ENCODE assay signal across 1 fruit fly cellular context in the genomic region with DNA sequence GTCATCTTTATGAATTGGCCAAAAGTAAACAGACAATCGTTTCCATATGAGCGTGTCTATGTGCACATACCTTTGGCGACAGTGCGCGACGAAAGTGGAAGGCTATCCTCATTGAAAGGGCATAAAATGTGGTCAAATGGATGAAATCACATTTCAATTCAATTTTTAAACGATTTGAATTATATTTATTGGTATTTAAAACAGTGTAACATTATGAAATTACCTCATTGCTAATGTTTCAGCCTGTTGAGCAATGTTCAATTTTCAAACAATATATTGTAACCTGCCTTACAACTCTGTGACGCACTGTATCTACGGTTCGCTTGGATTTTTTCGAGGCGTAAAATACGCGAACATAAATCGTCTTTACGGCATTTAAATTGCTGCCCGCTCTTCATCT.
TF ChIP-seq lines count a peak whose summit lies in the region.

No protein-coding gene starts in this region.

TF ChIP-seq in whole organism, embryonic, 481 proteins besides CTCF, POLR2A, EP300 and RAD21 (continued from another document and continues in another):
- TF ChIP-seq so (GFP tag; IDR thresholded peaks at IDR 0.05; lab: Robert Waterston, UW) = no peak
- TF ChIP-seq Dll (GFP tag; IDR thresholded peaks at IDR 0.05; lab: Robert Waterston, UW; ENCODE audit: partially characterized antibody) = no peak
- no peak for TF ChIP-seq CG7745 (tag; optimal IDR thresholded peaks at IDR 0.05; lab: Kevin White, UChicago)
- no peak for TF ChIP-seq CG10366 (GFP tag; IDR thresholded peaks at IDR 0.05; lab: Robert Waterston, UW)
- TF ChIP-seq CG18262 (tag; optimal IDR thresholded peaks at IDR 0.05; lab: Kevin White, UChicago) = peak; percentile 12
- no peak for TF ChIP-seq MTF-1 (GFP tag; optimal IDR thresholded peaks at IDR 0.05; lab: Kevin White, UChicago; ENCODE audit: borderline replicate concordance)
- TF ChIP-seq Sin3A (optimal IDR thresholded peaks at IDR 0.05; lab: Kevin White, UChicago) = no peak
- TF ChIP-seq nau (GFP tag; optimal IDR thresholded peaks at IDR 0.05; lab: Kevin White, UChicago) = no peak
- TF ChIP-seq Sox100B (GFP tag; optimal IDR thresholded peaks at IDR 0.05; lab: Kevin White, UChicago) = peak; percentile 28
- TF ChIP-seq Fer1 (GFP tag; optimal IDR thresholded peaks at IDR 0.05; lab: Kevin White, UChicago) = peak; percentile 35
- no peak for TF ChIP-seq tx (GFP tag; optimal IDR thresholded peaks at IDR 0.05; lab: Kevin White, UChicago)
- no peak for TF ChIP-seq Jarid2 (GFP tag; optimal IDR thresholded peaks at IDR 0.05; lab: Kevin White, UChicago)
- TF ChIP-seq CG5953 (GFP tag; IDR thresholded peaks at IDR 0.05; lab: Robert Waterston, UW) = no peak
- TF ChIP-seq CG1602 (GFP tag; optimal IDR thresholded peaks at IDR 0.05; lab: Kevin White, UChicago) = no peak
- TF ChIP-seq CG16815 (GFP tag; optimal IDR thresholded peaks at IDR 0.05; lab: Kevin White, UChicago) = peak; percentile 28
- TF ChIP-seq ac (GFP tag; optimal IDR thresholded peaks at IDR 0.05; lab: Kevin White, UChicago) = no peak
- peak; percentile 3 for TF ChIP-seq Bteb2 (GFP tag; optimal IDR thresholded peaks at IDR 0.05; lab: Kevin White, UChicago)
- TF ChIP-seq jigr1 (GFP tag; IDR thresholded peaks at IDR 0.05; lab: Robert Waterston, UW) = no peak
- TF ChIP-seq C15 (GFP tag; IDR thresholded peaks at IDR 0.05; lab: Robert Waterston, UW) = 0 out of 3 replicates have a peak, but pooled peaks have one; percentile 8
- TF ChIP-seq bowl (GFP tag; IDR thresholded peaks at IDR 0.05; lab: Robert Waterston, UW) = no peak
- TF ChIP-seq CG3838 (GFP tag; optimal IDR thresholded peaks at IDR 0.05; lab: Kevin White, UChicago) = no peak
- TF ChIP-seq B-H1 (GFP tag; IDR thresholded peaks at IDR 0.05; lab: Robert Waterston, UW) = 0 out of 3 replicates have a peak, but pooled peaks have one; percentile 25
- no peak for TF ChIP-seq CG1024 (GFP tag; IDR thresholded peaks at IDR 0.05; lab: Robert Waterston, UW)
- TF ChIP-seq tio (GFP tag; optimal IDR thresholded peaks at IDR 0.05; lab: Kevin White, UChicago) = peak; percentile 35
- TF ChIP-seq tll (GFP tag; optimal IDR thresholded peaks at IDR 0.05; lab: Kevin White, UChicago) = no peak
- no peak for TF ChIP-seq CG11560 (tag; IDR thresholded peaks at IDR 0.05; lab: Robert Waterston, UW)
- no peak for TF ChIP-seq dati (GFP tag; IDR thresholded peaks at IDR 0.05; lab: Robert Waterston, UW)
- no peak for TF ChIP-seq abd-A (tag; optimal IDR thresholded peaks at IDR 0.05; lab: Kevin White, UChicago)
- TF ChIP-seq CG2129 (GFP tag; IDR thresholded peaks at IDR 0.05; lab: Robert Waterston, UW; ENCODE audit: partially characterized antibody) = no peak
- peak; percentile 49 for TF ChIP-seq Aef1 (GFP tag; IDR thresholded peaks at IDR 0.05; lab: Robert Waterston, UW)
- TF ChIP-seq CG4360 (GFP tag; IDR thresholded peaks at IDR 0.05; lab: Robert Waterston, UW) = no peak
- no peak for TF ChIP-seq hkb (optimal IDR thresholded peaks at IDR 0.05; lab: Kevin White, UChicago)
- TF ChIP-seq hkb (GFP tag; IDR thresholded peaks at IDR 0.05; lab: Robert Waterston, UW) = peak; percentile 28; the same call in 1 of the 2 replicates
- peak; percentile 66 for TF ChIP-seq lab (GFP tag; optimal IDR thresholded peaks at IDR 0.05; lab: Kevin White, UChicago)
- TF ChIP-seq HmgZ (tag; optimal IDR thresholded peaks at IDR 0.05; lab: Kevin White, UChicago) = peak; percentile 38
- TF ChIP-seq row (GFP tag; IDR thresholded peaks at IDR 0.05; lab: Robert Waterston, UW) = peak; percentile 59
- TF ChIP-seq CG30403 (GFP tag; optimal IDR thresholded peaks at IDR 0.05; lab: Kevin White, UChicago) = peak; percentile 58
- TF ChIP-seq CG34224 (GFP tag; IDR thresholded peaks at IDR 0.05; lab: Robert Waterston, UW; ENCODE audit: partially characterized antibody) = no peak
- TF ChIP-seq Dip3 (GFP tag; optimal IDR thresholded peaks at IDR 0.05; lab: Kevin White, UChicago) = peak; percentile 54
- TF ChIP-seq wdn (GFP tag; IDR thresholded peaks at IDR 0.05; lab: Robert Waterston, UW) = peak; percentile 36; the same call in 1 of the 2 replicates
- TF ChIP-seq CG6654 (GFP tag; optimal IDR thresholded peaks at IDR 0.05; lab: Kevin White, UChicago) = no peak
- TF ChIP-seq TFAM (GFP tag; optimal IDR thresholded peaks at IDR 0.05; lab: Kevin White, UChicago) = no peak
- TF ChIP-seq CG1233 (GFP tag; optimal IDR thresholded peaks at IDR 0.05; lab: Kevin White, UChicago) = peak; percentile 11
- TF ChIP-seq CG17361 (GFP tag; IDR thresholded peaks at IDR 0.05; lab: Robert Waterston, UW) = peak; percentile 30; the same call in 1 of the 3 replicates
- TF ChIP-seq Abd-B (GFP tag; optimal IDR thresholded peaks at IDR 0.05; lab: Kevin White, UChicago) = no peak
- TF ChIP-seq CG7372 (GFP tag; IDR thresholded peaks at IDR 0.05; lab: Robert Waterston, UW) = peak; percentile 46; the same call in 1 of the 2 replicates
- TF ChIP-seq unc-4 (GFP tag; IDR thresholded peaks at IDR 0.05; lab: Robert Waterston, UW; ENCODE audit: partially characterized antibody) = no peak
- no peak for TF ChIP-seq CG31388 (GFP tag; optimal IDR thresholded peaks at IDR 0.05; lab: Kevin White, UChicago)
- no peak for TF ChIP-seq ash1 (GFP tag; optimal IDR thresholded peaks at IDR 0.05; lab: Kevin White, UChicago)
- TF ChIP-seq CG15601 (tag; optimal IDR thresholded peaks at IDR 0.05; lab: Kevin White, UChicago) = no peak
- TF ChIP-seq CG3407 (GFP tag; optimal IDR thresholded peaks at IDR 0.05; lab: Kevin White, UChicago) = no peak
- TF ChIP-seq sc (optimal IDR thresholded peaks at IDR 0.05; lab: Kevin White, UChicago) = no peak
- TF ChIP-seq sc (GFP tag; optimal IDR thresholded peaks at IDR 0.05; lab: Kevin White, UChicago) = no peak
- peak; percentile 21 for TF ChIP-seq CG12071 (GFP tag; optimal IDR thresholded peaks at IDR 0.05; lab: Kevin White, UChicago)
- TF ChIP-seq dmrt11E (tag; optimal IDR thresholded peaks at IDR 0.05; lab: Kevin White, UChicago) = no peak
- 0 out of 3 replicates have a peak, but pooled peaks have one; percentile 16 for TF ChIP-seq H15 (GFP tag; IDR thresholded peaks at IDR 0.05; lab: Robert Waterston, UW)
- TF ChIP-seq Ptx1 (GFP tag; IDR thresholded peaks at IDR 0.05; lab: Robert Waterston, UW) = peak; percentile 44
- no peak for TF ChIP-seq ewg (GFP tag; optimal IDR thresholded peaks at IDR 0.05; lab: Kevin White, UChicago)
- TF ChIP-seq CG8765 (GFP tag; IDR thresholded peaks at IDR 0.05; lab: Robert Waterston, UW) = no peak; the same call in 1 of the 2 replicates
- TF ChIP-seq fd64A (GFP tag; optimal IDR thresholded peaks at IDR 0.05; lab: Kevin White, UChicago) = no peak
- peak; percentile 18 for TF ChIP-seq run (tag; optimal IDR thresholded peaks at IDR 0.05; lab: Kevin White, UChicago)
- peak; percentile 54 for TF ChIP-seq CG18599 (GFP tag; optimal IDR thresholded peaks at IDR 0.05; lab: Kevin White, UChicago)
- no peak for TF ChIP-seq Tbp (GFP tag; optimal IDR thresholded peaks at IDR 0.05; lab: Kevin White, UChicago)
- no peak for TF ChIP-seq sna (GFP tag; IDR thresholded peaks at IDR 0.05; lab: Robert Waterston, UW; ENCODE audit: partially characterized antibody)
- no peak for TF ChIP-seq usp (GFP tag; optimal IDR thresholded peaks at IDR 0.05; lab: Kevin White, UChicago)
- TF ChIP-seq pzg (GFP tag; optimal IDR thresholded peaks at IDR 0.05; lab: Kevin White, UChicago) = no peak
- no peak for TF ChIP-seq CG1647 (GFP tag; optimal IDR thresholded peaks at IDR 0.05; lab: Kevin White, UChicago)
- TF ChIP-seq zfh1 (GFP tag; IDR thresholded peaks at IDR 0.05; lab: Robert Waterston, UW) = no peak
- TF ChIP-seq CG11696 (GFP tag; IDR thresholded peaks at IDR 0.05; lab: Robert Waterston, UW) = no peak
- TF ChIP-seq CG10462 (GFP tag; optimal IDR thresholded peaks at IDR 0.05; lab: Kevin White, UChicago) = no peak
- no peak for TF ChIP-seq kni (GFP tag; optimal IDR thresholded peaks at IDR 0.05; lab: Kevin White, UChicago)
- peak; percentile 67; the same call in 2 of the 3 replicates for TF ChIP-seq CG11695 (GFP tag; IDR thresholded peaks at IDR 0.05; lab: Robert Waterston, UW)
- no peak for TF ChIP-seq CG17328 (GFP tag; IDR thresholded peaks at IDR 0.05; lab: Robert Waterston, UW)
- no peak for TF ChIP-seq Hr3 (GFP tag; optimal IDR thresholded peaks at IDR 0.05; lab: Kevin White, UChicago)
- peak; percentile 62 for TF ChIP-seq CG7839 (tag; optimal IDR thresholded peaks at IDR 0.05; lab: Kevin White, UChicago)
- TF ChIP-seq ato (GFP tag; IDR thresholded peaks at IDR 0.05; lab: Robert Waterston, UW; ENCODE audit: partially characterized antibody) = no peak
- no peak for TF ChIP-seq Opbp (GFP tag; IDR thresholded peaks at IDR 0.05; lab: Robert Waterston, UW; ENCODE audit: partially characterized antibody)
- TF ChIP-seq gt (GFP tag; IDR thresholded peaks at IDR 0.05; lab: Robert Waterston, UW) = no peak
- peak; percentile 53 for TF ChIP-seq CG14014 (GFP tag; IDR thresholded peaks at IDR 0.05; lab: Robert Waterston, UW)
- no peak for TF ChIP-seq eyg (GFP tag; optimal IDR thresholded peaks at IDR 0.05; lab: Kevin White, UChicago)
- TF ChIP-seq CG13775 (GFP tag; optimal IDR thresholded peaks at IDR 0.05; lab: Kevin White, UChicago) = no peak
- no peak for TF ChIP-seq Doc2 (GFP tag; IDR thresholded peaks at IDR 0.05; lab: Robert Waterston, UW)
- TF ChIP-seq CG15269 (tag; optimal IDR thresholded peaks at IDR 0.05; lab: Kevin White, UChicago) = peak; percentile 57
- no peak for TF ChIP-seq Lhr (GFP tag; optimal IDR thresholded peaks at IDR 0.05; lab: Kevin White, UChicago)
- TF ChIP-seq MESR4 (GFP tag; optimal IDR thresholded peaks at IDR 0.05; lab: Kevin White, UChicago) = no peak
- TF ChIP-seq pfk (GFP tag; optimal IDR thresholded peaks at IDR 0.05; lab: Kevin White, UChicago) = no peak
- TF ChIP-seq CG6854 (GFP tag; optimal IDR thresholded peaks at IDR 0.05; lab: Kevin White, UChicago) = no peak
- no peak for TF ChIP-seq prd (optimal IDR thresholded peaks at IDR 0.05; lab: Kevin White, UChicago)
- peak; percentile 47; the same call in 1 of the 3 replicates for TF ChIP-seq prd (GFP tag; IDR thresholded peaks at IDR 0.05; lab: Robert Waterston, UW)
- TF ChIP-seq hbn (GFP tag; IDR thresholded peaks at IDR 0.05; lab: Robert Waterston, UW; ENCODE audit: partially characterized antibody) = no peak
- TF ChIP-seq br (optimal IDR thresholded peaks at IDR 0.05; lab: Kevin White, UChicago) = no peak
- TF ChIP-seq pros (GFP tag; optimal IDR thresholded peaks at IDR 0.05; lab: Kevin White, UChicago) = no peak
- TF ChIP-seq Mad (GFP tag; optimal IDR thresholded peaks at IDR 0.05; lab: Kevin White, UChicago) = no peak
- TF ChIP-seq pho (GFP tag; optimal IDR thresholded peaks at IDR 0.05; lab: Kevin White, UChicago) = peak; percentile 32
- no peak for TF ChIP-seq tin (GFP tag; optimal IDR thresholded peaks at IDR 0.05; lab: Kevin White, UChicago)
- TF ChIP-seq ap (GFP tag; IDR thresholded peaks at IDR 0.05; lab: Robert Waterston, UW) = no peak
- no peak for TF ChIP-seq CG43689 (GFP tag; IDR thresholded peaks at IDR 0.05; lab: Robert Waterston, UW)
- TF ChIP-seq danr (GFP tag; IDR thresholded peaks at IDR 0.05; lab: Robert Waterston, UW) = no peak
- TF ChIP-seq Deaf1 (tag; optimal IDR thresholded peaks at IDR 0.05; lab: Kevin White, UChicago) = peak; percentile 9
- no peak for TF ChIP-seq CG4854 (GFP tag; optimal IDR thresholded peaks at IDR 0.05; lab: Kevin White, UChicago)
- no peak for TF ChIP-seq nom (GFP tag; optimal IDR thresholded peaks at IDR 0.05; lab: Kevin White, UChicago)
- no peak for TF ChIP-seq fru (optimal IDR thresholded peaks at IDR 0.05; lab: Kevin White, UChicago)
- no peak for TF ChIP-seq gce (GFP tag; IDR thresholded peaks at IDR 0.05; lab: Robert Waterston, UW)
- peak; percentile 50 for TF ChIP-seq CG9817 (tag; optimal IDR thresholded peaks at IDR 0.05; lab: Kevin White, UChicago)
- TF ChIP-seq CG9876 (GFP tag; optimal IDR thresholded peaks at IDR 0.05; lab: Kevin White, UChicago) = no peak
- peak; percentile 28 for TF ChIP-seq CG7786 (GFP tag; optimal IDR thresholded peaks at IDR 0.05; lab: Kevin White, UChicago)
- TF ChIP-seq mld (GFP tag; IDR thresholded peaks at IDR 0.05; lab: Robert Waterston, UW; ENCODE audit: partially characterized antibody) = no peak
- no peak for TF ChIP-seq seq (GFP tag; IDR thresholded peaks at IDR 0.05; lab: Robert Waterston, UW)
- no peak for TF ChIP-seq HLH3B (GFP tag; IDR thresholded peaks at IDR 0.05; lab: Robert Waterston, UW)
- no peak for TF ChIP-seq rib (GFP tag; IDR thresholded peaks at IDR 0.05; lab: Robert Waterston, UW)
- TF ChIP-seq Max (GFP tag; optimal IDR thresholded peaks at IDR 0.05; lab: Kevin White, UChicago) = no peak
- no peak for TF ChIP-seq CG6683 (GFP tag; optimal IDR thresholded peaks at IDR 0.05; lab: Kevin White, UChicago)
- no peak for TF ChIP-seq gsb-n (tag; optimal IDR thresholded peaks at IDR 0.05; lab: Kevin White, UChicago)
- no peak for TF ChIP-seq jing (GFP tag; optimal IDR thresholded peaks at IDR 0.05; lab: Kevin White, UChicago)
- TF ChIP-seq CG11456 (GFP tag; IDR thresholded peaks at IDR 0.05; lab: Robert Waterston, UW) = no peak
- TF ChIP-seq CG1529 (GFP tag; optimal IDR thresholded peaks at IDR 0.05; lab: Kevin White, UChicago) = no peak
- TF ChIP-seq Eip74EF (GFP tag; optimal IDR thresholded peaks at IDR 0.05; lab: Kevin White, UChicago) = no peak
- TF ChIP-seq Myb (GFP tag; optimal IDR thresholded peaks at IDR 0.05; lab: Kevin White, UChicago) = no peak
- no peak for TF ChIP-seq sima (GFP tag; optimal IDR thresholded peaks at IDR 0.05; lab: Kevin White, UChicago)
- TF ChIP-seq CG17359 (tag; optimal IDR thresholded peaks at IDR 0.05; lab: Kevin White, UChicago) = no peak
- no peak for TF ChIP-seq ems (GFP tag; optimal IDR thresholded peaks at IDR 0.05; lab: Kevin White, UChicago)
- TF ChIP-seq CG7928 (GFP tag; optimal IDR thresholded peaks at IDR 0.05; lab: Kevin White, UChicago) = no peak
- peak; percentile 68 for TF ChIP-seq CG9215 (GFP tag; IDR thresholded peaks at IDR 0.05; lab: Robert Waterston, UW)
- TF ChIP-seq Six4 (GFP tag; optimal IDR thresholded peaks at IDR 0.05; lab: Kevin White, UChicago) = no peak
- TF ChIP-seq Taf1 (GFP tag; IDR thresholded peaks at IDR 0.05; lab: Robert Waterston, UW) = no peak; the same call in 1 of the 2 replicates
- TF ChIP-seq nerfin-1 (tag; optimal IDR thresholded peaks at IDR 0.05; lab: Kevin White, UChicago) = no peak
- no peak for TF ChIP-seq disco-r (GFP tag; optimal IDR thresholded peaks at IDR 0.05; lab: Kevin White, UChicago)
- 0 out of 2 replicates have a peak, but pooled peaks have one; percentile 15 for TF ChIP-seq ttk (GFP tag; IDR thresholded peaks at IDR 0.05; lab: Robert Waterston, UW)
- no peak for TF ChIP-seq CG1792 (GFP tag; optimal IDR thresholded peaks at IDR 0.05; lab: Kevin White, UChicago)
- TF ChIP-seq Antp (GFP tag; optimal IDR thresholded peaks at IDR 0.05; lab: Kevin White, UChicago) = no peak
- no peak for TF ChIP-seq twi (tag; optimal IDR thresholded peaks at IDR 0.05; lab: Kevin White, UChicago)
